Fruit fly (Drosophila melanogaster) whole organism, pupa: ENCODE measurements around the gene CG46440.

Experiments used
- CG9948 ChIP-seq: fragments of 200-800 bp; sonication (Bioruptor generic); optimal IDR thresholded peaks from 2 replicates; lab custom pipeline; 2018; ENCODE audit warnings: missing biosample characterization, mild to moderate bottlenecking, missing genetic modification characterization, moderate library complexity
- Ets98B ChIP-seq: fragments of 200-800 bp; sonication (Bioruptor generic); IDR thresholded peaks from 2 replicates; pipeline ENCODE4 v1.3.6; 2022; ENCODE audit warnings: missing biosample characterization, missing genetic modification characterization
- Pif1B ChIP-seq: fragments of 200-800 bp; sonication (Bioruptor generic); optimal IDR thresholded peaks from 3 replicates; lab custom pipeline; 2016; ENCODE audit warnings: missing biosample characterization, missing genetic modification characterization

DNA sequence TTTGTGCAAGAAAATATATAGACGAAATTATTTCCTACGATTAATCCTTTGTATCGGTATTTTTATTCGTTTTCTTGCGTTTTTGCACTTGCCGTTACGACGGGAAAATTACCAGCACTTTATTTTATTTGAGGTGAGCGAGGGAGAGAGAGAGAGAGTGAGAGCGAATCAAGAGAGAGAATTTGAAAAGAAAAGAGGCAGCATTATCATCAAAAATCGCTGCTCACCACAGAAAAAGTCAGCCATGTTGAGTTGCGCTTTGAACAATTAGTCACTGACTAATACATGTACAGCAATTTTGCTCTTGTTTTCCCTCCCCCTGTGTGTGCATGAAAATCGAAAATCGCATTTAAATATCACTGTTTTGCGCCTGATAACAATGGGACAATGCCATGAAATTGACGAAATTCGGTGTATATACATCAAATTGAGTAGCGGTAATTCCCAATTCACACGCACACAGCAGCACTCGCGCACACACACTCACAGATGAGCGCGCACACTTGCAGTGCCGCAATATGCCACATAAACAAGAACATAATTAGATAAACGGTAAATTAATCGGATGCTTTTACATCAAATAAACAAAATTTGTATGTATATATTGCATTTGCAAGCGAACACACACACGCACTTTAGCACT is 22.9 kb downstream of the CG46440 start:
- TF ChIP-seq CG9948 (tag; lab: Kevin White, UChicago): no peak
- peak; percentile 48; the same call in 1 of the 2 replicates for TF ChIP-seq Ets98B (GFP tag; lab: Robert Waterston, UW)
- no peak for TF ChIP-seq Pif1B (GFP tag; lab: Kevin White, UChicago)
